Worm (Caenorhabditis elegans) whole organism, young adult: ENCODE results near the gene ZK1055.6.

Experiments
- B0035.1 ChIP-seq: sonication (generic microtip); optimal IDR thresholded peaks from 2 replicates; lab custom pipeline; 2016; ENCODE audit warnings: missing genetic modification characterization, mild to moderate bottlenecking, missing compliant biosample characterization, missing genotype, missing genetic modification reagents
- D2030.7 ChIP-seq: fragments of 200-800 bp; sonication (Bioruptor generic); IDR thresholded peaks from 2 replicates; pipeline ENCODE4 v1.3.6; 2022; ENCODE audit warnings: missing genetic modification reagents, missing genetic modification characterization, missing compliant biosample characterization
- F10E7.11 ChIP-seq: sonication (generic microtip); optimal IDR thresholded peaks from 2 replicates; lab custom pipeline; 2017; ENCODE audit warnings: mild to moderate bottlenecking, missing genetic modification characterization, moderate library complexity, missing compliant biosample characterization
- F39B2.1 ChIP-seq: fragments of 200-800 bp; sonication (Bioruptor generic); IDR thresholded peaks from 2 replicates; pipeline ENCODE4 v1.3.6; 2022; ENCODE audit warnings: missing genetic modification reagents, missing genetic modification characterization, missing compliant biosample characterization
- F49E8.2 ChIP-seq: sonication (generic microtip); optimal IDR thresholded peaks from 3 replicates; lab custom pipeline; 2017; ENCODE audit warnings: missing genetic modification characterization, mild to moderate bottlenecking, missing compliant biosample characterization, antibody characterized with exemption, moderate library complexity; ENCODE audit not compliant: insufficient read depth
- F55B11.4 ChIP-seq: sonication (generic microtip); optimal IDR thresholded peaks from 2 replicates; lab custom pipeline; 2016; ENCODE audit warnings: missing compliant biosample characterization, missing genetic modification characterization, borderline replicate concordance; ENCODE audit not compliant: insufficient read depth
- F57A8.1 ChIP-seq: fragments of 200-800 bp; sonication (Bioruptor generic); optimal IDR thresholded peaks from 2 replicates; lab custom pipeline; 2018; ENCODE audit warnings: mild to moderate bottlenecking, missing genetic modification characterization, moderate library complexity, missing compliant biosample characterization
- T26A5.8 ChIP-seq: sonication (generic microtip); optimal IDR thresholded peaks from 2 replicates; lab custom pipeline; 2016; ENCODE audit warnings: missing genetic modification characterization, missing compliant biosample characterization
- Y53F4B.3 ChIP-seq: fragments of 200-800 bp; sonication (Bioruptor generic); IDR thresholded peaks from 2 replicates; pipeline ENCODE4 v1.3.6; 2022; ENCODE audit warnings: missing genetic modification reagents, missing genetic modification characterization, missing compliant biosample characterization
- Y53G8AR.9 ChIP-seq: fragments of 200-800 bp; sonication (Bioruptor generic); conservative IDR thresholded peaks from 2 replicates; pipeline ENCODE4 v1.3.6; 2022; ENCODE audit warnings: missing genetic modification reagents, missing genetic modification characterization, missing compliant biosample characterization
- Y56A3A.18 ChIP-seq: fragments of 200-800 bp; sonication (Bioruptor generic); IDR thresholded peaks from 2 replicates; pipeline ENCODE4 v1.3.6; 2022; ENCODE audit warnings: missing genetic modification reagents, missing genetic modification characterization, missing compliant biosample characterization
- Y67H2A.10 ChIP-seq: fragments of 200-800 bp; sonication (Bioruptor generic); conservative IDR thresholded peaks from 2 replicates; pipeline ENCODE4 v1.3.6; 2022; ENCODE audit warnings: missing genetic modification reagents, missing genetic modification characterization, missing compliant biosample characterization
- Y79H2A.3 ChIP-seq: fragments of 200-800 bp; sonication (Bioruptor generic); conservative IDR thresholded peaks from 2 replicates; pipeline ENCODE4 v1.3.6; 2022; ENCODE audit warnings: missing genetic modification reagents, missing genetic modification characterization, missing compliant biosample characterization
- Y95B8A.8 ChIP-seq: fragments of 200-800 bp; sonication (Bioruptor generic); IDR thresholded peaks from 2 replicates; pipeline ENCODE4 v1.3.6; 2022; ENCODE audit warnings: missing genetic modification reagents, missing genetic modification characterization, missing compliant biosample characterization
- ZK185.1 ChIP-seq: sonication (generic microtip); optimal IDR thresholded peaks from 2 replicates; lab custom pipeline; 2016; ENCODE audit warnings: mild to moderate bottlenecking, missing genetic modification characterization, missing compliant biosample characterization; ENCODE audit not compliant: poor library complexity, severe bottlenecking
- aptf-2 ChIP-seq: fragments of 200-800 bp; sonication (Bioruptor generic); conservative IDR thresholded peaks from 2 replicates; pipeline ENCODE4 v1.3.6; 2022; ENCODE audit warnings: missing genetic modification reagents, missing genetic modification characterization, missing compliant biosample characterization
- athp-1 ChIP-seq: sonication (generic microtip); optimal IDR thresholded peaks from 2 replicates; lab custom pipeline; 2017; ENCODE audit warnings: mild to moderate bottlenecking, missing genetic modification characterization, missing compliant biosample characterization
- attf-3 ChIP-seq: fragments of 200-800 bp; sonication (Bioruptor generic); conservative IDR thresholded peaks from 2 replicates; pipeline ENCODE4 v1.3.6; 2022; ENCODE audit warnings: missing genetic modification reagents, missing genetic modification characterization, missing compliant biosample characterization
- bed-1 ChIP-seq: fragments of 200-800 bp; sonication (Bioruptor generic); IDR thresholded peaks from 2 replicates; pipeline ENCODE4 v1.3.6; 2022; ENCODE audit warnings: missing genetic modification reagents, missing genetic modification characterization, missing compliant biosample characterization
- ccch-3 ChIP-seq: fragments of 200-800 bp; sonication (Bioruptor generic); optimal IDR thresholded peaks from 2 replicates; lab custom pipeline; 2018; ENCODE audit warnings: mild to moderate bottlenecking, missing genetic modification characterization, missing compliant biosample characterization
- ceh-27 ChIP-seq: fragments of 200-800 bp; sonication (Bioruptor generic); optimal IDR thresholded peaks from 2 replicates; lab custom pipeline; 2018; ENCODE audit warnings: mild to moderate bottlenecking, missing genetic modification characterization, moderate library complexity, missing compliant biosample characterization
- ceh-58 ChIP-seq: fragments of 200-800 bp; sonication (Bioruptor generic); IDR thresholded peaks from 2 replicates; pipeline ENCODE4 v1.3.6; 2022; ENCODE audit warnings: missing genetic modification characterization, missing compliant biosample characterization
- dpl-1 ChIP-seq: fragments of 150-350 bp; optimal IDR thresholded peaks from 2 replicates; lab custom pipeline; 2014; ENCODE audit warnings: missing biosample characterization, missing genetic modification reagents, missing genetic modification characterization
- hlh-12 ChIP-seq: sonication (generic microtip); optimal IDR thresholded peaks from 2 replicates; lab custom pipeline; 2016; ENCODE audit warnings: missing genetic modification characterization, missing compliant biosample characterization
- hlh-26 ChIP-seq: fragments of 200-800 bp; sonication (Bioruptor generic); conservative IDR thresholded peaks from 2 replicates; pipeline ENCODE4 v1.3.6; 2022; ENCODE audit warnings: missing genetic modification reagents, missing genetic modification characterization, missing compliant biosample characterization
- lin-26 ChIP-seq: fragments of 200-800 bp; sonication (Bioruptor generic); IDR thresholded peaks from 2 replicates; pipeline ENCODE4 v1.3.6; 2022; ENCODE audit warnings: missing genetic modification reagents, missing genetic modification characterization, missing compliant biosample characterization
- lin-35 ChIP-seq, 3 experiments: fragments of 150-350 bp in 2 of 3; sonication (generic microtip) in 1 of 3; optimal IDR thresholded peaks; 2 replicates each; lab custom pipeline; 2014 to 2018; ENCODE audit warnings: missing biosample characterization in 3 of 3, missing genetic modification characterization in 3 of 3, missing genetic modification reagents in 3 of 3
- lir-1 ChIP-seq: fragments of 200-800 bp; sonication (Bioruptor generic); conservative IDR thresholded peaks from 2 replicates; pipeline ENCODE4 v1.3.6; 2022; ENCODE audit warnings: missing genetic modification reagents, missing genetic modification characterization, missing compliant biosample characterization
- madf-3 ChIP-seq: fragments of 200-800 bp; sonication (Bioruptor generic); IDR thresholded peaks from 2 replicates; pipeline ENCODE4 v1.3.6; 2022; ENCODE audit warnings: missing genetic modification reagents, missing genetic modification characterization, missing compliant biosample characterization
- mcd-1 ChIP-seq: fragments of 200-800 bp; sonication (Bioruptor generic); IDR thresholded peaks from 2 replicates; pipeline ENCODE4 v1.3.6; 2022; ENCODE audit warnings: missing genetic modification reagents, missing genetic modification characterization, missing compliant biosample characterization
- mel-28 ChIP-seq: sonication (generic microtip); optimal IDR thresholded peaks from 2 replicates; lab custom pipeline; 2016; ENCODE audit warnings: borderline replicate concordance, mild to moderate bottlenecking, missing genetic modification characterization, missing compliant biosample characterization
- nfyb-1 ChIP-seq: fragments of 200-800 bp; sonication (Bioruptor generic); IDR thresholded peaks from 2 replicates; pipeline ENCODE4 v1.3.6; 2022; ENCODE audit warnings: missing genetic modification reagents, missing genetic modification characterization, missing compliant biosample characterization
- nhr-120 ChIP-seq: fragments of 200-800 bp; sonication (Bioruptor generic); IDR thresholded peaks from 2 replicates; pipeline ENCODE4 v1.3.6; 2022; ENCODE audit warnings: missing genetic modification characterization, missing compliant biosample characterization
- nhr-27 ChIP-seq: fragments of 200-800 bp; sonication (Bioruptor generic); optimal IDR thresholded peaks from 2 replicates; lab custom pipeline; 2018; ENCODE audit warnings: mild to moderate bottlenecking, missing genetic modification characterization, moderate library complexity, missing compliant biosample characterization
- nhr-80 ChIP-seq: sonication (generic microtip); optimal IDR thresholded peaks from 2 replicates; lab custom pipeline; 2016; ENCODE audit warnings: missing genetic modification characterization, missing compliant biosample characterization
- nhr-90 ChIP-seq: sonication (generic microtip); optimal IDR thresholded peaks from 2 replicates; lab custom pipeline; 2016; ENCODE audit warnings: missing genotype, mild to moderate bottlenecking, missing genetic modification characterization, missing compliant biosample characterization
- rcor-1 ChIP-seq: fragments of 200-800 bp; sonication (Bioruptor generic); IDR thresholded peaks from 2 replicates; pipeline ENCODE4 v1.3.6; 2022; ENCODE audit warnings: missing genetic modification reagents, missing genetic modification characterization, missing compliant biosample characterization
- rpc-1 ChIP-seq, 2 experiments: fragments of 150-350 bp in 1 of 2; sonication (generic microtip) in 1 of 2; optimal IDR thresholded peaks; 2 replicates each; lab custom pipeline; 2014 to 2018; ENCODE audit warnings: missing biosample characterization in 1 of 2, missing genetic modification characterization in 1 of 2, missing genetic modification reagents in 1 of 2, missing genotype in 1 of 2
- sea-2 ChIP-seq: fragments of 200-800 bp; sonication (Bioruptor generic); IDR thresholded peaks from 2 replicates; pipeline ENCODE4 v1.3.6; 2022; ENCODE audit warnings: missing genetic modification characterization, missing compliant biosample characterization
- snpc-1.1 ChIP-seq: sonication (generic microtip); optimal IDR thresholded peaks from 2 replicates; lab custom pipeline; 2017; ENCODE audit warnings: missing genetic modification characterization, mild to moderate bottlenecking, missing compliant biosample characterization, antibody characterized with exemption, moderate library complexity, missing genotype, missing genetic modification reagents; ENCODE audit not compliant: insufficient read depth
- somi-1 ChIP-seq: fragments of 200-800 bp; sonication (Bioruptor generic); optimal IDR thresholded peaks from 2 replicates; lab custom pipeline; 2018; ENCODE audit warnings: mild to moderate bottlenecking, missing genetic modification characterization, missing compliant biosample characterization
- sptf-2 ChIP-seq: fragments of 200-800 bp; sonication (Bioruptor generic); optimal IDR thresholded peaks from 2 replicates; lab custom pipeline; 2018; ENCODE audit warnings: mild to moderate bottlenecking, missing genetic modification characterization, missing compliant biosample characterization
- tbp1 ChIP-seq: fragments of 200-800 bp; sonication (Bioruptor generic); optimal IDR thresholded peaks from 2 replicates; lab custom pipeline; 2018; ENCODE audit warnings: mild to moderate bottlenecking, missing genetic modification characterization, missing compliant biosample characterization
- zfh-2 ChIP-seq: fragments of 200-800 bp; sonication (Bioruptor generic); conservative IDR thresholded peaks from 2 replicates; pipeline ENCODE4 v1.3.6; 2022; ENCODE audit warnings: missing genetic modification reagents, missing genetic modification characterization, missing compliant biosample characterization
- zim-3 ChIP-seq: sonication (generic microtip); optimal IDR thresholded peaks from 2 replicates; lab custom pipeline; 2017; ENCODE audit warnings: mild to moderate bottlenecking, missing genetic modification characterization, moderate library complexity, missing compliant biosample characterization
- ztf-22 ChIP-seq: fragments of 200-800 bp; sonication (Bioruptor generic); optimal IDR thresholded peaks from 2 replicates; lab custom pipeline; 2018; ENCODE audit warnings: mild to moderate bottlenecking, missing genetic modification characterization, moderate library complexity, missing compliant biosample characterization
- ztf-26 ChIP-seq: sonication (generic microtip); optimal IDR thresholded peaks from 2 replicates; lab custom pipeline; 2017; ENCODE audit warnings: missing genetic modification characterization, missing compliant biosample characterization

The ZK1055.6 gene

DNA sequence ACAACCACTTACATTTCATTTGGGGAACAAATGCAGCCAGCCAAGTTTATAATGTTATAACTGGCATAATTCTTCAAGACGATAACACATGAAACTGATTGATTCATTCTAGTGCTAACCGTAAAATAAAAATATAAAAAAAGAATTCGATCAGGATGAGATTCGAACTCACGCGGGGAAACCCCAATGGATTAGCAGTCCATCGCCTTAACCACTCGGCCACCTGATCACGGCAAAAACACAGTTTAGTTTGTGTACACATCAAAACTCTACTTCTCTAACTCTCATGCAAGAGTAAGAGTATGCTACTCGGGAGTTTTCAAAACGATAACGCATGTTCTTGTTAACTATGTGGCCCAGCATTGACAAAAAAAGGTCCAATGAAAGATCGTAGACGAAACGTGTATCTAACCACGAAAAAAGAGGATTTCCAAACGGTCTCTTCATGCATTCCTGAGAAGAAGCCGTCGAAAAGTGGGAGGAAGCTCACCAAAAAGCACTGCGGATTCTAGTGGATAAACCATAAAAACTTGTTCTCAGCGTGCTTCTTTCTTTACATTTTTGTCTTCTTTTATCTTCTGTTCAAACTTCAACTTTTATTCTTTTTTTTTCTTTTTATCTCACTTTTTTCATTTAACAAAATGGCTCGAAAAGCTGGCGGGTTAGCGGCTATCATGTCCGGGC, 50.6 kb downstream of the ZK1055.6 start, which contains the start of gene twk-10 (continued):
- no peak for TF ChIP-seq dpl-1 (GFP tag; lab: Kevin White, UChicago)
- TF ChIP-seq lin-35 (GFP tag; optimal IDR thresholded peaks at IDR 0.05; lab: Kevin White, UChicago) = no peak
- TF ChIP-seq zim-3 = no peak
- no peak for TF ChIP-seq lir-1 (GFP tag; lab: Robert Waterston, UW)
- no peak for TF ChIP-seq nhr-27 (tag; lab: Kevin White, UChicago)
- TF ChIP-seq nhr-120 (GFP tag; lab: Robert Waterston, UW) = no peak
- TF ChIP-seq nhr-90 = peak; percentile 78
- TF ChIP-seq Y53G8AR.9 (GFP tag; lab: Robert Waterston, UW) = no peak
- TF ChIP-seq aptf-2 (GFP tag; lab: Robert Waterston, UW) = no peak
- TF ChIP-seq snpc-1.1 (tag; lab: Kevin White, UChicago) = no peak
- no peak for TF ChIP-seq attf-3 (GFP tag; lab: Robert Waterston, UW)
- no peak for TF ChIP-seq sea-2 (GFP tag; lab: Robert Waterston, UW)
- TF ChIP-seq bed-1 (GFP tag; lab: Robert Waterston, UW) = no peak
- no peak for TF ChIP-seq somi-1 (GFP tag; lab: Kevin White, UChicago)
- TF ChIP-seq B0035.1 (tag; lab: Kevin White, UChicago) = peak; percentile 15
- peak; percentile 77 for TF ChIP-seq Y56A3A.18 (GFP tag; lab: Robert Waterston, UW)
- TF ChIP-seq athp-1 (tag; lab: Kevin White, UChicago) = no peak
- peak; percentile 53 for TF ChIP-seq D2030.7 (GFP tag; lab: Robert Waterston, UW)
- TF ChIP-seq F10E7.11 = no peak
- no peak for TF ChIP-seq sptf-2
- no peak for TF ChIP-seq ztf-26
- no peak for TF ChIP-seq ztf-22 (GFP tag; lab: Kevin White, UChicago)
- peak; percentile 52; the same call in 1 of the 2 replicates for TF ChIP-seq rcor-1 (GFP tag; lab: Robert Waterston, UW)
- TF ChIP-seq F39B2.1 (GFP tag; lab: Robert Waterston, UW) = no peak
- peak; percentile 86 for TF ChIP-seq rpc-1 (optimal IDR thresholded peaks at IDR 0.05; lab: Kevin White, UChicago)
- peak; percentile 93 for TF ChIP-seq rpc-1 (tag; optimal IDR thresholded peaks at IDR 0.05; lab: Kevin White, UChicago)
- peak; percentile 73; the same call in 1 of the 2 replicates for TF ChIP-seq nfyb-1 (GFP tag; lab: Robert Waterston, UW)
- no peak for TF ChIP-seq hlh-26 (GFP tag; lab: Robert Waterston, UW)
- peak; percentile 94 for TF ChIP-seq tbp1 (GFP tag; lab: Kevin White, UChicago)
- TF ChIP-seq Y95B8A.8 (GFP tag; lab: Robert Waterston, UW) = no peak
- peak; percentile 86 for TF ChIP-seq lin-26 (GFP tag; lab: Robert Waterston, UW)
- no peak for TF ChIP-seq Y79H2A.3
- no peak for TF ChIP-seq ccch-3 (GFP tag; lab: Kevin White, UChicago)
- TF ChIP-seq ZK185.1 = peak; percentile 70
- TF ChIP-seq F55B11.4 (tag; lab: Kevin White, UChicago) = no peak
- TF ChIP-seq zfh-2 = no peak
- TF ChIP-seq Y53F4B.3 (GFP tag; lab: Robert Waterston, UW) = no peak
- TF ChIP-seq ceh-58 (GFP tag; lab: Robert Waterston, UW) = 0 out of 2 replicates have a peak, but pooled peaks have one; percentile 72
- TF ChIP-seq T26A5.8 (tag; lab: Kevin White, UChicago) = peak; percentile 8
- no peak for TF ChIP-seq mel-28 (tag; lab: Kevin White, UChicago)
- TF ChIP-seq madf-3 (GFP tag; lab: Robert Waterston, UW) = 0 out of 2 replicates have a peak, but pooled peaks have one; percentile 55
- TF ChIP-seq F49E8.2 (tag; lab: Kevin White, UChicago) = no peak
- peak; percentile 50 for TF ChIP-seq F57A8.1 (GFP tag; lab: Kevin White, UChicago)
- TF ChIP-seq ceh-27 (GFP tag; lab: Kevin White, UChicago) = no peak
- TF ChIP-seq nhr-80 (tag; lab: Kevin White, UChicago) = peak; percentile 24
- no peak for TF ChIP-seq mcd-1 (GFP tag; lab: Robert Waterston, UW)
- TF ChIP-seq Y67H2A.10 (GFP tag; lab: Robert Waterston, UW) = no peak; the same call in 1 of the 2 replicates
- TF ChIP-seq hlh-12 (tag; lab: Kevin White, UChicago) = no peak
